Worm (Caenorhabditis elegans) whole organism, midembryonic: ENCODE data around the gene F35D2.6.

Experiments used
- T22C8.4 ChIP-seq: fragments of 200-800 bp; sonication (Bioruptor generic); IDR thresholded peaks from 2 replicates; pipeline ENCODE4 v1.3.6; 2022; ENCODE audit warnings: missing genetic modification characterization, missing compliant biosample characterization
- cog-1 ChIP-seq: sonication (generic microtip); optimal IDR thresholded peaks from 2 replicates; lab custom pipeline; 2016; ENCODE audit warnings: missing genetic modification characterization, missing compliant biosample characterization
- flt-1 ChIP-seq: fragments of 200-800 bp; sonication (Bioruptor generic); IDR thresholded peaks from 2 replicates; pipeline ENCODE4 v1.3.6; 2022; ENCODE audit warnings: missing genetic modification characterization, missing compliant biosample characterization
- klf-2 ChIP-seq: fragments of 200-800 bp; sonication (Bioruptor generic); conservative IDR thresholded peaks from 2 replicates; pipeline ENCODE4 v1.3.6; 2022; ENCODE audit warnings: missing genetic modification reagents, missing genetic modification characterization, missing compliant biosample characterization
- med-1 ChIP-seq: sonication (generic microtip); optimal IDR thresholded peaks from 2 replicates; lab custom pipeline; 2017; ENCODE audit warnings: missing genetic modification characterization, mild to moderate bottlenecking, missing compliant biosample characterization, antibody characterized with exemption, missing genetic modification reagents; ENCODE audit not compliant: insufficient read depth
- ref-1 ChIP-seq: fragments of 200-800 bp; sonication (Bioruptor generic); conservative IDR thresholded peaks from 2 replicates; pipeline ENCODE4 v1.3.6; 2022; ENCODE audit warnings: missing genetic modification reagents, missing genetic modification characterization, missing compliant biosample characterization
- tab-1 ChIP-seq: fragments of 200-800 bp; sonication (Bioruptor generic); IDR thresholded peaks from 2 replicates; pipeline ENCODE4 v1.3.6; 2022; ENCODE audit warnings: missing genetic modification characterization, missing compliant biosample characterization
- ztf-23 ChIP-seq: fragments of 200-800 bp; sonication (Bioruptor generic); IDR thresholded peaks from 2 replicates; pipeline ENCODE4 v1.3.6; 2022; ENCODE audit warnings: missing genetic modification reagents, missing genetic modification characterization, missing compliant biosample characterization
- ztf-29 ChIP-seq: fragments of 200-800 bp; sonication (Bioruptor generic); IDR thresholded peaks from 2 replicates; pipeline ENCODE4 v1.3.6; 2022; ENCODE audit warnings: missing genetic modification reagents, missing genetic modification characterization, missing compliant biosample characterization

Gene F35D2.6

ce11 chrII:7542952-7543351 is 34.6 kb upstream of the F35D2.6 start:
- TF ChIP-seq med-1: no peak

- no peak for TF ChIP-seq flt-1 (GFP tag; lab: Robert Waterston, UW)
- TF ChIP-seq T22C8.4: no peak
- TF ChIP-seq ztf-23: no peak
- no peak for TF ChIP-seq cog-1 (tag; lab: Kevin White, UChicago)
- TF ChIP-seq ref-1 (GFP tag; lab: Robert Waterston, UW): no peak
- TF ChIP-seq ztf-29 (GFP tag; lab: Robert Waterston, UW): no peak
- no peak for TF ChIP-seq med-1
- no peak for TF ChIP-seq tab-1 (GFP tag; lab: Robert Waterston, UW)
- no peak for TF ChIP-seq klf-2
Measured at ce11 chrII:7543808-7544207, 33.7 kb upstream of the F35D2.6 start, which contains the start of gene rol-8. rol-8 (plus strand) TSS chrII:7544108.

- TF ChIP-seq ztf-23 (no peak), flt-1 (GFP tag; lab: Robert Waterston, UW) (no peak), med-1 (no peak), tab-1 (GFP tag; lab: Robert Waterston, UW) (no peak), ztf-29 (GFP tag; lab: Robert Waterston, UW) (no peak), klf-2 (no peak), cog-1 (tag; lab: Kevin White, UChicago) (no peak), T22C8.4 (no peak), ref-1 (GFP tag; lab: Robert Waterston, UW) (no peak)
Measured at ce11 chrII:7544782-7545181, 32.7 kb upstream of the F35D2.6 start.

ce11 chrII:7545364-7545763 is 32.1 kb upstream of the F35D2.6 start:
- TF ChIP-seq cog-1 (tag; lab: Kevin White, UChicago) (no peak), ref-1 (GFP tag; lab: Robert Waterston, UW) (no peak), ztf-23 (no peak)

ce11 chrII:7547269-7547668 is 30.2 kb upstream of the F35D2.6 start:
- TF ChIP-seq klf-2: no peak
- TF ChIP-seq ztf-29 (GFP tag; lab: Robert Waterston, UW): no peak
- no peak for TF ChIP-seq ref-1 (GFP tag; lab: Robert Waterston, UW)
- TF ChIP-seq cog-1 (tag; lab: Kevin White, UChicago): no peak
- TF ChIP-seq flt-1 (GFP tag; lab: Robert Waterston, UW): no peak
- no peak for TF ChIP-seq T22C8.4
- TF ChIP-seq med-1: no peak
- no peak for TF ChIP-seq ztf-23
- no peak for TF ChIP-seq tab-1 (GFP tag; lab: Robert Waterston, UW)

ce11 chrII:7548044-7548443 is 29.5 kb upstream of the F35D2.6 start, which contains the start of gene fbxa-224:
fbxa-224 (minus strand) TSS chrII:7548144.
- no peak for TF ChIP-seq cog-1 (tag; lab: Kevin White, UChicago)
- no peak for TF ChIP-seq flt-1 (GFP tag; lab: Robert Waterston, UW)
- no peak for TF ChIP-seq ztf-29 (GFP tag; lab: Robert Waterston, UW)
- no peak for TF ChIP-seq ref-1 (GFP tag; lab: Robert Waterston, UW)
- TF ChIP-seq ztf-23: no peak
- TF ChIP-seq T22C8.4: no peak
- TF ChIP-seq tab-1 (GFP tag; lab: Robert Waterston, UW): no peak
- no peak for TF ChIP-seq med-1
- no peak for TF ChIP-seq klf-2

- TF ChIP-seq cog-1 (tag; lab: Kevin White, UChicago): no peak
- TF ChIP-seq flt-1 (GFP tag; lab: Robert Waterston, UW): no peak
- TF ChIP-seq med-1: no peak
- TF ChIP-seq tab-1 (GFP tag; lab: Robert Waterston, UW): no peak
- TF ChIP-seq ztf-23: no peak
- no peak for TF ChIP-seq klf-2
- TF ChIP-seq ref-1 (GFP tag; lab: Robert Waterston, UW): no peak
- no peak for TF ChIP-seq ztf-29 (GFP tag; lab: Robert Waterston, UW)
- TF ChIP-seq T22C8.4: no peak
Measured at ce11 chrII:7549035-7549434, 28.5 kb upstream of the F35D2.6 start, which contains the start of gene tph-1. tph-1 (plus strand) TSS chrII:7549335.

- TF ChIP-seq med-1 (no peak), tab-1 (GFP tag; lab: Robert Waterston, UW) (no peak), ztf-29 (GFP tag; lab: Robert Waterston, UW) (no peak), flt-1 (GFP tag; lab: Robert Waterston, UW) (no peak), ztf-23 (no peak), ref-1 (GFP tag; lab: Robert Waterston, UW) (no peak), T22C8.4 (no peak), cog-1 (tag; lab: Kevin White, UChicago) (no peak), klf-2 (no peak)
Measured at ce11 chrII:7553806-7554205, 23.7 kb upstream of the F35D2.6 start, which contains the start of gene ZK1290.10. ZK1290.10 (minus strand) TSS chrII:7553906.

- no peak for TF ChIP-seq flt-1 (GFP tag; lab: Robert Waterston, UW)
Measured at ce11 chrII:7554716-7555247, 22.7 kb upstream of the F35D2.6 start.

- no peak for TF ChIP-seq flt-1 (GFP tag; lab: Robert Waterston, UW)
- no peak for TF ChIP-seq med-1
- no peak for TF ChIP-seq cog-1 (tag; lab: Kevin White, UChicago)
- TF ChIP-seq tab-1 (GFP tag; lab: Robert Waterston, UW): no peak
- no peak for TF ChIP-seq klf-2
- TF ChIP-seq ztf-29 (GFP tag; lab: Robert Waterston, UW): no peak
Measured at ce11 chrII:7555454-7555853, 22.1 kb upstream of the F35D2.6 start, which contains the start of gene ZK1290.14. ZK1290.14 (minus strand) TSS chrII:7555592.

- no peak for TF ChIP-seq ztf-29 (GFP tag; lab: Robert Waterston, UW)
- TF ChIP-seq med-1: no peak
- no peak for TF ChIP-seq T22C8.4
- TF ChIP-seq ztf-23: no peak
- TF ChIP-seq ref-1 (GFP tag; lab: Robert Waterston, UW): no peak
- no peak for TF ChIP-seq flt-1 (GFP tag; lab: Robert Waterston, UW)
- no peak for TF ChIP-seq klf-2
- TF ChIP-seq tab-1 (GFP tag; lab: Robert Waterston, UW): no peak
- no peak for TF ChIP-seq cog-1 (tag; lab: Kevin White, UChicago)
Measured at ce11 chrII:7557981-7558380, 19.5 kb upstream of the F35D2.6 start.
